Worm (Caenorhabditis elegans) whole organism, L4 larva: ENCODE measurements around the gene srbc-62.

Experiments
- F26F4.8 ChIP-seq: fragments of 200-800 bp; sonication (Bioruptor generic); conservative IDR thresholded peaks from 2 replicates; pipeline ENCODE4 v1.3.6; 2022; ENCODE audit warnings: missing genetic modification characterization, missing compliant biosample characterization
- F37D6.2 ChIP-seq: sonication (generic microtip); optimal IDR thresholded peaks from 2 replicates; lab custom pipeline; 2016; ENCODE audit warnings: mild to moderate bottlenecking, missing genetic modification characterization, missing compliant biosample characterization
- F49E8.2 ChIP-seq: sonication (generic microtip); optimal IDR thresholded peaks from 2 replicates; lab custom pipeline; 2016; ENCODE audit warnings: missing compliant biosample characterization, mild to moderate bottlenecking, missing genetic modification characterization, borderline replicate concordance
- R02D3.7 ChIP-seq: fragments of 150-350 bp; sonication (generic microtip); optimal IDR thresholded peaks from 3 replicates; lab custom pipeline; 2014; ENCODE audit warnings: missing biosample characterization, missing genetic modification characterization
- Y48G9A.11 ChIP-seq: fragments of 200-800 bp; sonication (Bioruptor generic); IDR thresholded peaks from 2 replicates; pipeline ENCODE4 v1.3.6; 2022; ENCODE audit warnings: missing genetic modification reagents, missing genetic modification characterization, missing compliant biosample characterization
- Y5F2A.4 ChIP-seq: fragments of 200-800 bp; sonication (Bioruptor generic); optimal IDR thresholded peaks from 2 replicates; lab custom pipeline; 2018; ENCODE audit warnings: mild to moderate bottlenecking, missing genetic modification characterization, missing compliant biosample characterization
- ZK546.5 ChIP-seq, 2 experiments: sonication (generic microtip); optimal IDR thresholded peaks; 2 replicates each; lab custom pipeline; 2017; ENCODE audit warnings: missing biosample characterization in 2 of 2, missing genetic modification characterization in 2 of 2
- aly-2 ChIP-seq: sonication (generic microtip); optimal IDR thresholded peaks from 2 replicates; lab custom pipeline; 2018; ENCODE audit warnings: missing biosample characterization, missing genetic modification characterization
- ceh-28 ChIP-seq: fragments of 150-350 bp; optimal IDR thresholded peaks from 2 replicates; lab custom pipeline; 2014; ENCODE audit warnings: missing biosample characterization, missing genetic modification reagents, missing genetic modification characterization
- ceh-82 ChIP-seq: sonication (generic microtip); optimal IDR thresholded peaks from 2 replicates; lab custom pipeline; 2017; ENCODE audit warnings: missing biosample characterization, missing genetic modification characterization
- ctbp-1 ChIP-seq: fragments of 200-800 bp; sonication (Bioruptor generic); IDR thresholded peaks from 2 replicates; pipeline ENCODE4 v1.3.6; 2022; ENCODE audit warnings: missing genetic modification reagents, missing genetic modification characterization, missing compliant biosample characterization
- daf-8 ChIP-seq: fragments of 200-800 bp; sonication (Bioruptor generic); IDR thresholded peaks from 2 replicates; pipeline ENCODE4 v1.3.6; 2022; ENCODE audit warnings: missing genetic modification characterization, missing compliant biosample characterization
- duxl-1 ChIP-seq: sonication (generic microtip); optimal IDR thresholded peaks from 2 replicates; lab custom pipeline; 2016; ENCODE audit warnings: mild to moderate bottlenecking, missing genetic modification characterization, moderate library complexity, missing compliant biosample characterization; ENCODE audit not compliant: poor library complexity
- dve-1 ChIP-seq: sonication (generic microtip); optimal IDR thresholded peaks from 2 replicates; lab custom pipeline; 2017; ENCODE audit warnings: antibody characterized with exemption, mild to moderate bottlenecking, missing genetic modification characterization, missing compliant biosample characterization; ENCODE audit not compliant: insufficient read depth
- egl-43 ChIP-seq: fragments of 200-800 bp; sonication (Bioruptor generic); IDR thresholded peaks from 2 replicates; pipeline ENCODE4 v1.3.6; 2022; ENCODE audit warnings: missing genetic modification reagents, missing genetic modification characterization, missing compliant biosample characterization
- hif-1 ChIP-seq, 2 experiments: sonication (generic microtip); optimal IDR thresholded peaks; 2 replicates each; lab custom pipeline; 2016 to 2017; ENCODE audit warnings: missing compliant biosample characterization in 2 of 2, missing genetic modification characterization in 2 of 2, missing genetic modification reagents in 2 of 2, missing genotype in 2 of 2, mild to moderate bottlenecking in 1 of 2
- jun-1 ChIP-seq: fragments of 150-350 bp; optimal IDR thresholded peaks from 2 replicates; lab custom pipeline; 2014; ENCODE audit warnings: missing biosample characterization, missing genetic modification reagents, missing genetic modification characterization
- lin-13 ChIP-seq: fragments of 150-350 bp; optimal IDR thresholded peaks from 2 replicates; lab custom pipeline; 2014; ENCODE audit warnings: missing biosample characterization, missing genetic modification reagents, missing genetic modification characterization
- lin-15B ChIP-seq: fragments of 150-350 bp; sonication (generic microtip); optimal IDR thresholded peaks from 3 replicates; lab custom pipeline; 2014; ENCODE audit warnings: missing biosample characterization, missing genetic modification characterization
- lin-29 ChIP-seq: fragments of 200-800 bp; sonication (Bioruptor generic); IDR thresholded peaks from 2 replicates; pipeline ENCODE4 v1.3.6; 2022; ENCODE audit warnings: missing genetic modification reagents, missing genetic modification characterization, missing compliant biosample characterization
- lin-39 ChIP-seq: fragments of 150-350 bp; optimal IDR thresholded peaks from 2 replicates; lab custom pipeline; 2014; ENCODE audit warnings: missing biosample characterization, missing genetic modification reagents, missing genetic modification characterization
- madf-5 ChIP-seq, 2 experiments: fragments of 200-800 bp; sonication (Bioruptor generic); IDR thresholded peaks; 2 replicates each; pipeline ENCODE4 v1.3.6; 2022; ENCODE audit warnings: missing compliant biosample characterization in 2 of 2, missing genetic modification characterization in 2 of 2
- madf-9 ChIP-seq: fragments of 200-800 bp; sonication (Bioruptor generic); conservative IDR thresholded peaks from 2 replicates; pipeline ENCODE4 v1.3.6; 2022; ENCODE audit warnings: missing genetic modification reagents, missing genetic modification characterization, missing compliant biosample characterization
- mdt-29 ChIP-seq: fragments of 200-800 bp; sonication (Bioruptor generic); IDR thresholded peaks from 2 replicates; pipeline ENCODE4 v1.3.6; 2022; ENCODE audit warnings: missing genetic modification reagents, missing genetic modification characterization, missing compliant biosample characterization
- mep-1 ChIP-seq: fragments of 150-350 bp; sonication (generic microtip); optimal IDR thresholded peaks from 3 replicates; lab custom pipeline; 2014; ENCODE audit warnings: missing biosample characterization, missing genetic modification characterization
- mes-2 ChIP-seq: sonication (generic microtip); optimal IDR thresholded peaks from 2 replicates; lab custom pipeline; 2016; ENCODE audit warnings: missing genotype, mild to moderate bottlenecking, missing genetic modification characterization, missing compliant biosample characterization; ENCODE audit not compliant: poor library complexity, severe bottlenecking
- nhr-11 ChIP-seq: fragments of 150-350 bp; optimal IDR thresholded peaks from 2 replicates; lab custom pipeline; 2014; ENCODE audit warnings: missing biosample characterization, missing genetic modification characterization
- nhr-237 ChIP-seq: sonication (generic microtip); optimal IDR thresholded peaks from 2 replicates; lab custom pipeline; 2017; ENCODE audit warnings: missing biosample characterization, missing genetic modification characterization
- nhr-48 ChIP-seq: sonication (generic microtip); optimal IDR thresholded peaks from 2 replicates; lab custom pipeline; 2016; ENCODE audit warnings: mild to moderate bottlenecking, missing genetic modification characterization, missing compliant biosample characterization
- nhr-6 ChIP-seq: fragments of 150-350 bp; optimal IDR thresholded peaks from 2 replicates; lab custom pipeline; 2014; ENCODE audit warnings: missing biosample characterization, missing genetic modification characterization
- nhr-76 ChIP-seq: fragments of 150-350 bp; optimal IDR thresholded peaks from 2 replicates; lab custom pipeline; 2014; ENCODE audit warnings: missing biosample characterization, missing genetic modification characterization
- sdz-12 ChIP-seq: fragments of 200-800 bp; sonication (Bioruptor generic); optimal IDR thresholded peaks from 2 replicates; lab custom pipeline; 2018; ENCODE audit warnings: mild to moderate bottlenecking, missing genetic modification characterization, missing compliant biosample characterization
- snpc-4 ChIP-seq: fragments of 150-350 bp; optimal IDR thresholded peaks from 2 replicates; lab custom pipeline; 2014; ENCODE audit warnings: missing biosample characterization, missing genetic modification characterization
- unc-39 ChIP-seq: sonication (generic microtip); optimal IDR thresholded peaks from 2 replicates; lab custom pipeline; 2017; ENCODE audit warnings: missing biosample characterization, missing genetic modification characterization
- zfp-2 ChIP-seq: sonication (generic microtip); optimal IDR thresholded peaks from 2 replicates; lab custom pipeline; 2016; ENCODE audit warnings: mild to moderate bottlenecking, missing genetic modification characterization, missing compliant biosample characterization

Gene srbc-62

DNA sequence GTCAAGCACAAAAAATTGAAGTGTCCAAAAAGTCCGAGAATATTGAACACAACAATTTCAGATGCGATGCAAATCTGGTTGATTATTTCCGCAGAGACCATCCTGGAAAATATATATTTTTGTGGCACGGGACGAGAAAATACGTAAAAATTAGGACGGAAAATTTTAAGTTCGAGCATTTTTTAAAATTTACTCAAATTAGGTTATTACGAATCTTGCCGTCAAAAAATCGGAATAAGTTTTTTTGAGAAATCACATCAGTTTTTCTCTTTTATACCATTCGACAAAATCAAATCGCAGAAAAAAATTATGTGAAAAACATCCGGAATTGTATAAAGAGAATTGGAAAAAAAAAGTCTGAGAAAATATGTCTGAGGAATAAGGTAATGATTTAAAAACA, 39.8 kb upstream of the srbc-62 start, which contains the start of gene srsx-1:
TSS of gene srsx-1 (minus strand) at position 101 of the 400 bp plus-strand sequence.
- no peak for TF ChIP-seq zfp-2 (tag; lab: Kevin White, UChicago)
- no peak for TF ChIP-seq hif-1 (tag; optimal IDR thresholded peaks at IDR 0.05; lab: Kevin White, UChicago)

DNA sequence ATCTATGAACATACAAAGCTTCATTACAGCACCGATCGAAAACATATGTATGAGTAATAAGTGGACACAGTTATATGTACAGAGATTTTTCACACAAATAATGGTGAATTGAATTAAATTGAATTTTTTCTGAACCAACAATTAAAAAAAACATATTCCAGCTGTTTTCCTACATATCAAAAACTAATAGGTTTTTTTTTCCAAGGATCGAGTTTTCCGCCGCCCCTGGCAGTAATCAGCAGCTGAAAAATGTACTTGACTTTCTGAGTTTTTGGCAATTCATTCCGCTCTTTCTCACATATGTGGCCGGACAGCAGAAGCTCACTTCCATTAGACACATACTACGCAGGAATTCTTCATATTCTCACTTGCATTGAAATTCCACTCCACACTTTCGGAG, 39.3 kb upstream of the srbc-62 start, which contains the start of gene srh-174:
TSS of gene srh-174 (plus strand) at position 301 of the 400 bp plus-strand sequence.
- TF ChIP-seq lin-15B (tag; lab: Kevin White, UChicago) (no peak), aly-2 (tag; lab: Kevin White, UChicago) (no peak), madf-5 (GFP tag; IDR thresholded peaks at IDR 0.05; lab: Robert Waterston, UW) (no peak), jun-1 (tag; lab: Kevin White, UChicago) (no peak), F26F4.8 (GFP tag; lab: Robert Waterston, UW) (no peak), unc-39 (tag; lab: Kevin White, UChicago) (no peak), F49E8.2 (tag; lab: Kevin White, UChicago) (no peak), mdt-29 (GFP tag; lab: Robert Waterston, UW) (no peak), F37D6.2 (tag; lab: Kevin White, UChicago) (no peak), nhr-237 (no peak), ceh-28 (no peak), nhr-6 (tag; lab: Kevin White, UChicago) (no peak), daf-8 (GFP tag; lab: Robert Waterston, UW) (no peak), lin-29 (GFP tag; lab: Robert Waterston, UW) (no peak), R02D3.7 (tag; lab: Kevin White, UChicago) (no peak), ctbp-1 (no peak), dve-1 (tag; lab: Kevin White, UChicago) (no peak)

DNA sequence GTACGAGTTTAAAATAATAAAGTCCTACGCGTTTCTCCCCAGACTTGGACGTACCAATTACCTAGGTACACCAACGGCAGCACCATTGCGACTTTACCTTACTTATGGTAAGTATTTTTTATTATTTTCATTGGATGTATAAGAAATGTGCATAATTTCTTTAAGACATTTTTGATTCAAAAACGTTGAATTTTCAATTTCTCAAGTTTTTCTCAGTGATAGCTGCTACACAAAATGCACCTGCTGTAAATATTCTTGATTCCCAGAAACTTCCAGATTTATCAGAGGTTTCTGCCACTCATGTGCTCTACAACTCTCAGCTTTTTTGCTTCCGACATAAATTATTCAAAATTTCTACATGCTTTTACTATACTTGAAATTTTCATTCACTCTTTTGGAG, 35.7 kb upstream of the srbc-62 start, which contains the start of gene srh-159:
TSS of gene srh-159 (plus strand) at position 301 of the 400 bp plus-strand sequence.
- no peak for TF ChIP-seq snpc-4 (tag; lab: Kevin White, UChicago)
- no peak for TF ChIP-seq duxl-1 (tag; lab: Kevin White, UChicago)
- TF ChIP-seq nhr-11 (tag; lab: Kevin White, UChicago), result no peak
- TF ChIP-seq ceh-82 (tag; lab: Kevin White, UChicago), result no peak
- no peak for TF ChIP-seq lin-13
- TF ChIP-seq mes-2 (tag; lab: Kevin White, UChicago), result no peak
- TF ChIP-seq Y48G9A.11 (GFP tag; lab: Robert Waterston, UW), result no peak
- no peak for TF ChIP-seq lin-39
- TF ChIP-seq nhr-76 (tag; lab: Kevin White, UChicago), result no peak
- TF ChIP-seq egl-43, result no peak
- no peak for TF ChIP-seq ZK546.5 (tag; optimal IDR thresholded peaks at IDR 0.05; lab: Kevin White, UChicago)
- no peak for TF ChIP-seq lin-29 (GFP tag; lab: Robert Waterston, UW)
- no peak for TF ChIP-seq nhr-48

DNA sequence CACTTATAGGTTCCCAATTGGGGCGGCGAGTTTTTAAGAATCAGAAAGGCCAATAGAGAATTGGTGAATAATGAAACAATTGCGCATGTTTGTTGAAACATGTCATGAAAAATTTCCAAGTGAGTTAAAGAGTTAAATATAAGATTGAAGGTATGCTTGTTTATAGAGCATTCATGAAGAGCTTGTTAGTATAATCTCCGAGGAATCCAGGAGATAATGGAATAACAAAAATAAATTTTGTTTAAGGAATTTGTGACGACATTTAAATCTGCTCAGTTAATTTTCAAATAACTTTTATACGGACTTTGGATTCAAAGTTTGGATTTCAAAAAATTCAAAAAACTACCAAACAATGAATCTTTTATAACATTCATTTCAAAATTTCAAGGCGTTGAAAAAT, 27.4 kb upstream of the srbc-62 start, which contains the start of gene str-199:
TSS of gene str-199 (minus strand) at position 101 of the 400 bp plus-strand sequence.
- TF ChIP-seq sdz-12 (GFP tag; lab: Kevin White, UChicago), result no peak

DNA sequence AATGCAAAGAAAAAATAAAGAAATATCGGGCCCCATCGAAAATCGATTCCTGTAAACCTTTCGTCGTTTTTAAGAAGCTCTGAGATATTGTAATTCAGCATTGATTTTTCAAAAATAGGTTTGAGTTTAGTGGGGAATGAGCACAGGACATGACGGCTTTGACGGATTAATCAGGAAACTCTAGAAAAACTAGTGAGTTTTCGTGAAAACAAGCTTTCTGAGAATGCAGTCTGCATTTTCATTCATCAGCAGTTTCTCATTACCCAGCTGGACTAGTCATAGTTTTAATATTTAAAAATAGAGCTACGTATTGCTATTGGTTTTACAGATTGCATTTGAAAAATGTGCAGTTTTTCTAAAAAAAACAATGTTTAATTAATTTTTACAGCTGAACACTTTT, 25.6 kb upstream of the srbc-62 start, which contains the start of gene srz-47:
TSS of gene srz-47 (minus strand) at position 101 of the 400 bp plus-strand sequence.
- TF ChIP-seq egl-43 (no peak), daf-8 (GFP tag; lab: Robert Waterston, UW) (no peak), lin-29 (GFP tag; lab: Robert Waterston, UW) (no peak), Y5F2A.4 (GFP tag; lab: Kevin White, UChicago) (no peak), mep-1 (tag; lab: Kevin White, UChicago) (no peak), madf-9 (no peak), lin-39 (no peak)
- TF ChIP-seq, all 104 proteins: peak for 0
